Worm (Caenorhabditis elegans): ENCODE data around the gene sup-1.

- no peak for TF ChIP-seq flt-1 (GFP tag; IDR thresholded peaks at IDR 0.05)
- TF ChIP-seq aly-1 (tag; optimal IDR thresholded peaks at IDR 0.05): no peak
- no peak for TF ChIP-seq ama-1 (optimal IDR thresholded peaks at IDR 0.05)
- no peak for TF ChIP-seq hmg-4 (GFP tag; optimal IDR thresholded peaks at IDR 0.05)
- TF ChIP-seq ets-7 (tag; optimal IDR thresholded peaks at IDR 0.05): no peak
- TF ChIP-seq hmbx-1 (tag; optimal IDR thresholded peaks at IDR 0.05): no peak
- no peak for TF ChIP-seq ceh-36 (tag; optimal IDR thresholded peaks at IDR 0.05)
- TF ChIP-seq pes-1 (GFP tag; IDR thresholded peaks at IDR 0.05): no peak
Observed at ce11 chrIII:11730850-11731249, 6.6 kb downstream of the sup-1 start.
